Worm (Caenorhabditis elegans): ENCODE measurements around the gene tlk-1.
A peak's percentile ranks its signal among the peaks of the same experiment; 100 is the strongest.

Gene tlk-1

DNA sequence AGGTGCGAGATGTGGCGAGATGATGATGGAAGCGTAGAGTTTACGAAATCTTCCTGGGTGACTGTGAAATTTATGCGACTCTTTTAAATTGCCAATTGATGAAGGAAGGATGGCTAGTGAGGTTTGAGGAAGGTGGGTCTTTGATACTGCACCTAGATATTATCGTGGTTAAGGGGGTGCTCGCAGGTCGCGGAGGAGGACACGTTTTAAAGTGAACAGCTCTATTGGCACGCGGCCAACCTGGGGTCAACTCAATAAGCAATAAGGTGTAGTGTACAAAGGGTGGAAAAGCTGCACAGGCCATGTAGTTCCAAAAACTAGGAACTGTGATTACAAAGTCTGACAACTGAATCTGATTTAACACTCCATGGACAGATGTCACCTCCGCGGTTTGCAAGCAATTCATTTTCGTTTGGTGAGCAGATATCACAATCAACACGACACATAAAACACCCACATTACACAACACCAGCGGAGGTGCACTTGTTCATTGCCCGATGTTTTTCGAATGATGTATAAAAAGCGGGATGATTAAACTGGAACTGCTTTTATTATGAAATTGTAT is 45.7 kb downstream of the tlk-1 start:
- TF ChIP-seq efl-1 (optimal IDR thresholded peaks at IDR 0.05) (no peak), efl-1 (GFP tag; optimal IDR thresholded peaks at IDR 0.05 in 1 of 2) (peak in 1 of 2 experiments; percentile 80), lin-14 (GFP tag; optimal IDR thresholded peaks at IDR 0.05) (peak; percentile 20), ceh-88 (GFP tag; IDR thresholded peaks at IDR 0.05) (no peak), aly-2 (tag; optimal IDR thresholded peaks at IDR 0.05) (no peak), mab-9 (GFP tag; IDR thresholded peaks at IDR 0.05) (no peak), mdl-1 (tag; optimal IDR thresholded peaks at IDR 0.05) (no peak), ets-5 (GFP tag; IDR thresholded peaks at IDR 0.05) (no peak), ama-1 (optimal IDR thresholded peaks at IDR 0.05) (no peak), aha-1 (tag; optimal IDR thresholded peaks at IDR 0.05) (no peak), rnt-1 (tag; optimal IDR thresholded peaks at IDR 0.05) (peak; percentile 32), mep-1 (tag; optimal IDR thresholded peaks at IDR 0.05) (no peak)

DNA sequence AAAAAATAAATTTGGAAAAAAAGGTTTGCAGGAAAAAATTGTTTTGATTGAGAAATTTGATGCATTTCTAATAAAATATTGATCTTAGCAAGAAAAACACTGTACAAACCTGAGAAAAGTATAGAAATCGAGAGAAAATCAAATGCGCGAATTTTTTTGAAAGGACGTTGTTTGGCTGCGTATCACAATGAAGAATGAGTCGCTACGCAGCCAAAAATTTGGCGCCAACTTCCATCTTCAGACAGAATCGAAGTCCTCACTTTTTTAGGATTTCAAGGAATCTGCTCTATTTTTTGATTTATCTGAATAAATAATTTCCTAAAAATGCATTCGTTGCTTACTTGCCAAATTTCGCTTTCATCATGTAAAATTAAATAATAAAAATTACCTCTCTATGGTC is 47.0 kb downstream of the tlk-1 start:
- TF ChIP-seq efl-1 (optimal IDR thresholded peaks at IDR 0.05), result peak in 1 of 2 experiments; percentile 52
- TF ChIP-seq efl-1 (GFP tag; optimal IDR thresholded peaks at IDR 0.05 in 1 of 2), result peak in 1 of 2 experiments; percentile 47
- TF ChIP-seq xbp-1 (tag; optimal IDR thresholded peaks at IDR 0.05), result no peak

- no peak for TF ChIP-seq mef-2 (tag; optimal IDR thresholded peaks at IDR 0.05)
- peak; percentile 87 to 95 for TF ChIP-seq efl-1 (optimal IDR thresholded peaks at IDR 0.05)
- TF ChIP-seq efl-1 (GFP tag; optimal IDR thresholded peaks at IDR 0.05 in 1 of 2), result peak; percentile 89 to 98
- no peak for TF ChIP-seq egl-13 (tag; optimal IDR thresholded peaks at IDR 0.05)
- TF ChIP-seq fos-1 (tag; optimal IDR thresholded peaks at IDR 0.05), result no peak
- no peak for TF ChIP-seq ceh-63 (GFP tag; optimal IDR thresholded peaks at IDR 0.05)
- no peak for TF ChIP-seq ztf-11 (tag; optimal IDR thresholded peaks at IDR 0.05)
- TF ChIP-seq aly-2 (tag; optimal IDR thresholded peaks at IDR 0.05), result no peak
- peak; percentile 56 for TF ChIP-seq nhr-85 (tag)
- TF ChIP-seq sup-37 (GFP tag; optimal IDR thresholded peaks at IDR 0.05), result no peak
- no peak for TF ChIP-seq nhr-76 (tag; optimal IDR thresholded peaks at IDR 0.05)
- TF ChIP-seq blmp-1 (tag; optimal IDR thresholded peaks at IDR 0.05), result peak; percentile 41
- TF ChIP-seq alr-1 (tag; optimal IDR thresholded peaks at IDR 0.05; ENCODE audit: borderline replicate concordance), result no peak
- no peak for TF ChIP-seq nhr-237 (tag; optimal IDR thresholded peaks at IDR 0.05)
- TF ChIP-seq mab-9 (GFP tag; IDR thresholded peaks at IDR 0.05), result no peak
- no peak for TF ChIP-seq nhr-90 (tag; optimal IDR thresholded peaks at IDR 0.05; ENCODE audit: poor library complexity)
- TF ChIP-seq fkh-8 (tag; optimal IDR thresholded peaks at IDR 0.05), result no peak
- TF ChIP-seq rnt-1 (tag; optimal IDR thresholded peaks at IDR 0.05), result peak; percentile 43
- no peak for TF ChIP-seq ztf-4 (tag; optimal IDR thresholded peaks at IDR 0.05)
- no peak for TF ChIP-seq ceh-8 (GFP tag; optimal IDR thresholded peaks at IDR 0.05)
- peak; percentile 79 to 90 (median 86) for TF ChIP-seq dpl-1 (GFP tag; optimal IDR thresholded peaks at IDR 0.05)
- no peak for TF ChIP-seq C04F5.9 (tag; optimal IDR thresholded peaks at IDR 0.05)
- TF ChIP-seq dsc-1 (tag; optimal IDR thresholded peaks at IDR 0.05), result no peak
- TF ChIP-seq aha-1 (tag; optimal IDR thresholded peaks at IDR 0.05), result no peak
- no peak for TF ChIP-seq unc-130 (tag; optimal IDR thresholded peaks at IDR 0.05)
- TF ChIP-seq lin-39 (tag; optimal IDR thresholded peaks at IDR 0.05), result no peak
- TF ChIP-seq tlp-1 (tag; optimal IDR thresholded peaks at IDR 0.05), result no peak
- TF ChIP-seq nhr-20 (tag; optimal IDR thresholded peaks at IDR 0.05), result no peak
- TF ChIP-seq C34B4.2 (tag; optimal IDR thresholded peaks at IDR 0.05), result no peak
- TF ChIP-seq unc-30 (tag; optimal IDR thresholded peaks at IDR 0.05), result no peak
- no peak for TF ChIP-seq vab-15 (tag; optimal IDR thresholded peaks at IDR 0.05)
- peak; percentile 30 for TF ChIP-seq lin-15B (tag; optimal IDR thresholded peaks at IDR 0.05)
- TF ChIP-seq zag-1 (tag; optimal IDR thresholded peaks at IDR 0.05), result no peak
- no peak for TF ChIP-seq fkh-10 (GFP tag; optimal IDR thresholded peaks at IDR 0.05)
- TF ChIP-seq pag-3 (tag; optimal IDR thresholded peaks at IDR 0.05; ENCODE audit: borderline replicate concordance, insufficient read depth), result no peak
- no peak for TF ChIP-seq lin-14 (GFP tag; optimal IDR thresholded peaks at IDR 0.05)
- no peak for TF ChIP-seq fkh-4 (tag; optimal IDR thresholded peaks at IDR 0.05; ENCODE audit: borderline replicate concordance)
- TF ChIP-seq hlh-4 (tag; optimal IDR thresholded peaks at IDR 0.05), result no peak
- no peak for TF ChIP-seq sptf-1 (tag; optimal IDR thresholded peaks at IDR 0.05)
- no peak for TF ChIP-seq F16B12.6 (tag; optimal IDR thresholded peaks at IDR 0.05)
- no peak for TF ChIP-seq nhr-19 (GFP tag; conservative IDR thresholded peaks at IDR 0.05)
- no peak for TF ChIP-seq unc-86 (tag; optimal IDR thresholded peaks at IDR 0.05)
- TF ChIP-seq C16A3.4 (tag; optimal IDR thresholded peaks at IDR 0.05), result peak; percentile 43
These were observed 47.5 kb downstream of the tlk-1 start, which contains the start of the genes iff-1 and cdk-1 for ce11 chrIII:9747133-9747532. Gene iff-1, minus strand, starts transcription at chrIII:9747193. Gene cdk-1, plus strand, starts transcription at chrIII:9747472.

Measured in whole organism, L1 larva.